Worm (Caenorhabditis elegans): ENCODE results near the gene mam-3.
A peak's percentile ranks its signal among the peaks of the same experiment; 100 is the strongest.
"Not testable (repeated sequence)": the region's sequence is repeated elsewhere in the genome, so short reads cannot be mapped to it uniquely, and the experiment has no call there.

The mam-3 gene

DNA sequence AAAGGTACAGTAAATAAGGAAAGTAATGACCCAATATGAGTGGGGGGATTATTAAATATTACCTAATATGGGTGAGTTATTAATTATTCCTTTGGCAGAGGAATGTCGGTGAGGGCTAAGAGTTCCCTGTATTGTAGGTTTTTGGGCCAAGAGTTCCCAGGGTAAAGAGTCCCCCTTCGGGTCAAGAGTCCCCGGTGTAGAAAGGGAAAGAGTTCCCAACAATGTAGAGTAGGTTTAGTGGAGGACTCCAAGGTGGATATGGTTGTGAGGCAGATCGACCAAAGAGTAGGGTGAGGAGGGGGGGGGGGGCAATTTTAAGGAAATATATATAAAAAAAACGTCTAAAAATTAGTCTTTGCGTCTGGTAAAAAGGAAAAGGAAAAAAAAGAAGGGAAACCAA lies 11.7 kb upstream of the mam-3 start:
- TF ChIP-seq ztf-1 (GFP tag; conservative IDR thresholded peaks at IDR 0.05) (no peak), gmeb-1 (tag; optimal IDR thresholded peaks at IDR 0.05) (no peak), snpc-4 (tag; optimal IDR thresholded peaks at IDR 0.05) (no peak), peb-1 (tag; optimal IDR thresholded peaks at IDR 0.05) (no peak), crh-2 (tag; optimal IDR thresholded peaks at IDR 0.05) (no peak), skn-1 (tag; optimal IDR thresholded peaks at IDR 0.05) (no peak), fos-1 (tag; optimal IDR thresholded peaks at IDR 0.05) (no peak), unc-62 (GFP tag; optimal IDR thresholded peaks at IDR 0.05) (no peak), ama-1 (optimal IDR thresholded peaks at IDR 0.05) (no peak), R02D3.7 (tag; optimal IDR thresholded peaks at IDR 0.05) (no peak)

DNA sequence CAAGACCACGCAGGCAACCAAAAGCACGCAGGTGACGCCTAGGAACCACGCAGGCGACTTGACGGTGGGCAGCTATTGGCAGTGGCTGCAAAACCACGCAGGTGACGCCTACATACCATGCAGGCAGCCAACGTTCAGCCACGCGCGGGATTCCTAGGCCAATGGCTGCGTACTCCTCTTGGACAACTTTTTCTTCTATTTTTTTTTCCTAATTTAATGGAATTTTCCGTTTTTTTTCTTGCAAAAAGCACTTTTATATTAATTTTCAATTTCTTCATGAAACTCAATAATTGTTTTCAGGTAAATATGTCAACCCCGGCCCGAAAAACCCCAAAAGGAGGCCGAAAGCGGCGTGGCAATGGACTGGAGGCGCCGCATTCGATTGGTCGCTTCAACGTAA lies 10.0 kb upstream of the mam-3 start, which contains the start of gene Y38H8A.7:
Y38H8A.7 (plus strand) TSS at position 301 of the 400 bp plus-strand sequence.
- not testable (repeated sequence) for TF ChIP-seq gmeb-1, mbf-1, R02D3.7 (tag; optimal IDR thresholded peaks at IDR 0.05)

DNA sequence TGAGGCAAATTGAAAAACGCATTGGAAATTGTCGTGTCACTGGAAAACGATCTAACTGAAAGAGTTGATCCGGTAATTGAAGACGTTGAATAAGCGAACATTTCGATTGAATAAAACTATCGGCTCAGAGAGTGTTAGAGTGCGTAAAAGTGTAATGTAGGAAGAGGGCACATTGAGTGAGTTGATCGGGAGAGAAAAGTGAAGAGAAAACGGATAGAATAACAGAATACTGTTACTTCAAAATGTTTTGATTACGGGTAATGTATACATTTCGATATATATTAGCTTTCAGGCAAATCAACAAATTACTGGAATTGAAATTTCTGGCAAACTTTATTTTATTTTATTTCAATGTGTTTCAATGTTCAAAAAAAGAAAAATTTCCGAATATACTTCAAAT lies 9.5 kb upstream of the mam-3 start, which contains the start of gene uso-1:
uso-1 (minus strand) TSS at position 101 of the 400 bp plus-strand sequence.
- TF ChIP-seq snpc-4 (tag; optimal IDR thresholded peaks at IDR 0.05) (no peak), ZK546.5 (tag; optimal IDR thresholded peaks at IDR 0.05) (no peak), ztf-11 (tag; optimal IDR thresholded peaks at IDR 0.05) (no peak), nhr-129 (tag; optimal IDR thresholded peaks at IDR 0.05) (no peak), sem-4 (tag; optimal IDR thresholded peaks at IDR 0.05) (no peak), nhr-77 (tag; optimal IDR thresholded peaks at IDR 0.05) (no peak), nhr-6 (tag; optimal IDR thresholded peaks at IDR 0.05) (no peak), mbf-1 (tag; optimal IDR thresholded peaks at IDR 0.05) (no peak), unc-39 (tag; optimal IDR thresholded peaks at IDR 0.05) (no peak), Y55F3AM.14 (GFP tag; optimal IDR thresholded peaks at IDR 0.05) (no peak), ztf-1 (GFP tag; conservative IDR thresholded peaks at IDR 0.05) (no peak), lin-11 (tag; optimal IDR thresholded peaks at IDR 0.05) (no peak), nhr-237 (tag; optimal IDR thresholded peaks at IDR 0.05) (no peak), elt-1 (tag; optimal IDR thresholded peaks at IDR 0.05) (no peak), aly-2 (tag; optimal IDR thresholded peaks at IDR 0.05) (no peak), lin-39 (tag; optimal IDR thresholded peaks at IDR 0.05) (no peak), unc-62 (GFP tag; optimal IDR thresholded peaks at IDR 0.05) (no peak), ama-1 (optimal IDR thresholded peaks at IDR 0.05) (no peak), C34F6.9 (tag; optimal IDR thresholded peaks at IDR 0.05) (no peak), nhr-25 (tag; optimal IDR thresholded peaks at IDR 0.05) (no peak)

DNA sequence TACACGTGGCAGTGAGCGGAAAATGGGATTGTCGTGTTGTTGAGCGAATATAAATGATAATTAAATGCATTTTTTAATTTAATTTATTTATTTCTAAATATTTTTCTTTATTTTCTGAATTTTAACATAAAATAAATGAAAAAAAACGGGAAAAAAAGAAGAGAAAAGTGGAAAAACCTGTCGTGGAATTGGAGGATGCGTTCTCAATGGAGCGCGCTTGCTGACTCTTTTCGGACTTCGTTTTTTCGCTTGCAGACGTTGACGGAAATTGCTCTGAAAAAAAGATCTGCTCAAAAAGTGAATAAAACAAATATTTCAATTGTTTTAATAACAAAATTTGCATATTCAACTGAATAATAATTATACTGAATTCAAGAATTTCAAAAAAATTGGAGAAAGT lies 8.3 kb upstream of the mam-3 start:
- no peak for TF ChIP-seq peb-1 (tag; optimal IDR thresholded peaks at IDR 0.05)
- TF ChIP-seq mdl-1 (tag; optimal IDR thresholded peaks at IDR 0.05): no peak
- peak; percentile 40 for TF ChIP-seq nhr-129 (tag; optimal IDR thresholded peaks at IDR 0.05)
- no peak for TF ChIP-seq mbf-1 (tag; optimal IDR thresholded peaks at IDR 0.05)
- TF ChIP-seq nhr-11 (tag; optimal IDR thresholded peaks at IDR 0.05): no peak
- no peak for TF ChIP-seq unc-62 (GFP tag; optimal IDR thresholded peaks at IDR 0.05)
- no peak for TF ChIP-seq blmp-1 (tag; optimal IDR thresholded peaks at IDR 0.05; ENCODE audit: insufficient read depth)
- TF ChIP-seq ceh-82 (tag; optimal IDR thresholded peaks at IDR 0.05): no peak
- no peak for TF ChIP-seq R02D3.7 (tag; optimal IDR thresholded peaks at IDR 0.05)
- no peak for TF ChIP-seq Y55F3AM.14 (GFP tag; optimal IDR thresholded peaks at IDR 0.05)
- no peak for TF ChIP-seq nhr-12 (tag; optimal IDR thresholded peaks at IDR 0.05)
- peak; percentile 4 for TF ChIP-seq C34F6.9 (tag; optimal IDR thresholded peaks at IDR 0.05)
- no peak for TF ChIP-seq ama-1 (optimal IDR thresholded peaks at IDR 0.05)
- no peak for TF ChIP-seq sma-9 (GFP tag; optimal IDR thresholded peaks at IDR 0.05)
- TF ChIP-seq sma-9 (tag; optimal IDR thresholded peaks at IDR 0.05): no peak
- no peak for TF ChIP-seq ztf-11 (tag; optimal IDR thresholded peaks at IDR 0.05)
- no peak for TF ChIP-seq elt-1 (tag; optimal IDR thresholded peaks at IDR 0.05)
- TF ChIP-seq crh-2 (tag; optimal IDR thresholded peaks at IDR 0.05): no peak
- no peak for TF ChIP-seq ZK546.5 (tag; optimal IDR thresholded peaks at IDR 0.05)
- peak; percentile 22 for TF ChIP-seq unc-55 (GFP tag; optimal IDR thresholded peaks at IDR 0.05)
- TF ChIP-seq snpc-4 (tag; optimal IDR thresholded peaks at IDR 0.05): no peak
- TF ChIP-seq nhr-6 (tag; optimal IDR thresholded peaks at IDR 0.05): no peak
- TF ChIP-seq lsy-2 (tag; optimal IDR thresholded peaks at IDR 0.05): peak in 1 of 2 experiments; percentile 49

DNA sequence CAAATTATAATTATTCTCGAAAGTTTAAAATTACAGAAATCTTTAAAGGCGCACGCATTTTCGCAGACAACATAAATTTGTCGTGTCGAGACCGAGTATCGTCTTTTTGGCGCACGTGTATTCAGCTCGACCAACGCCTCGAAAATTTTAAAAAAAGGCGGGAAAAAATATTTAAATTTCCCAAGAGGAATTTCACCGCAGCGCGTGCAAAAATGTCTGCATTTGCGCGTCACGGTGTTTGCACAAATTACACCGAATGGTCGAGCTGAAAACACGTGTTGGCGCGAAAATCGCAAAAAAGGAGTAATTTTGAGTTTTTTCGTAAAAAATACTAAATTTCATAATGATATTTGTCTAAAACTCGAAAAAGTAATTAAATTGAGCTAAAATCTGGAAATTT lies 5.6 kb upstream of the mam-3 start:
- TF ChIP-seq nhr-21 (tag; optimal IDR thresholded peaks at IDR 0.05) (no peak), unc-62 (GFP tag; optimal IDR thresholded peaks at IDR 0.05) (no peak), mab-5 (tag; optimal IDR thresholded peaks at IDR 0.05) (no peak), F13H6.1 (tag; optimal IDR thresholded peaks at IDR 0.05) (no peak), lin-11 (tag; optimal IDR thresholded peaks at IDR 0.05) (no peak), ztf-1 (GFP tag; conservative IDR thresholded peaks at IDR 0.05) (no peak), lin-39 (tag; optimal IDR thresholded peaks at IDR 0.05) (no peak), ceh-82 (tag; optimal IDR thresholded peaks at IDR 0.05) (no peak), nhr-6 (tag; optimal IDR thresholded peaks at IDR 0.05) (no peak), nhr-77 (tag; optimal IDR thresholded peaks at IDR 0.05) (no peak), mbf-1 (tag; optimal IDR thresholded peaks at IDR 0.05) (no peak), Y55F3AM.14 (GFP tag; optimal IDR thresholded peaks at IDR 0.05) (no peak)
